Worm (Caenorhabditis elegans) whole organism, L3 larva: ENCODE measurements around the gene F09E5.3.

Experiments used
- R02D3.7 ChIP-seq: fragments of 150-350 bp; optimal IDR thresholded peaks from 2 replicates; lab custom pipeline; 2014; ENCODE audit warnings: missing biosample characterization, missing genetic modification characterization
- ZK546.5 ChIP-seq: sonication (generic microtip); optimal IDR thresholded peaks from 2 replicates; lab custom pipeline; 2017; ENCODE audit warnings: missing biosample characterization, missing genetic modification characterization
- aly-2 ChIP-seq: fragments of 150-350 bp; optimal IDR thresholded peaks from 2 replicates; lab custom pipeline; 2014; ENCODE audit warnings: missing biosample characterization, missing genetic modification characterization
- ceh-16 ChIP-seq: sonication (generic microtip); optimal IDR thresholded peaks from 2 replicates; lab custom pipeline; 2017; ENCODE audit warnings: missing biosample characterization, missing genetic modification characterization
- ceh-28 ChIP-seq: fragments of 150-350 bp; optimal IDR thresholded peaks from 2 replicates; lab custom pipeline; 2014; ENCODE audit warnings: missing biosample characterization, missing genetic modification reagents, missing genetic modification characterization
- daf-12 ChIP-seq: fragments of 150-350 bp; optimal IDR thresholded peaks from 2 replicates; lab custom pipeline; 2014; ENCODE audit warnings: missing biosample characterization, missing genetic modification reagents, missing genetic modification characterization
- egl-27 ChIP-seq: sonication (generic microtip); optimal IDR thresholded peaks from 4 replicates; lab custom pipeline; 2017; ENCODE audit warnings: missing biosample characterization, missing genetic modification reagents, missing genetic modification characterization
- elt-1 ChIP-seq: fragments of 150-350 bp; optimal IDR thresholded peaks from 2 replicates; lab custom pipeline; 2014; ENCODE audit warnings: missing biosample characterization, missing genetic modification characterization
- elt-2 ChIP-seq: sonication (generic microtip); optimal IDR thresholded peaks from 2 replicates; lab custom pipeline; 2016; ENCODE audit warnings: missing genetic modification reagents, mild to moderate bottlenecking, missing genetic modification characterization, missing compliant biosample characterization
- elt-3 ChIP-seq, 3 experiments: fragments of 150-350 bp in 1 of 3; sonication (generic microtip) in 2 of 3; optimal IDR thresholded peaks; 2 replicates in 2 of 3; 4 replicates in 1 of 3; lab custom pipeline; 2014 to 2017; ENCODE audit warnings: missing biosample characterization in 3 of 3, missing genetic modification characterization in 3 of 3
- fkh-10 ChIP-seq: sonication (generic microtip); optimal IDR thresholded peaks from 2 replicates; lab custom pipeline; 2017; ENCODE audit warnings: missing biosample characterization, missing genetic modification reagents, missing genetic modification characterization
- fos-1 ChIP-seq: fragments of 150-350 bp; optimal IDR thresholded peaks from 2 replicates; lab custom pipeline; 2014; ENCODE audit warnings: missing biosample characterization, missing genetic modification characterization
- hmg-11 ChIP-seq: sonication (generic microtip); optimal IDR thresholded peaks from 2 replicates; lab custom pipeline; 2016; ENCODE audit warnings: missing genetic modification characterization, missing compliant biosample characterization
- jun-1 ChIP-seq: fragments of 150-350 bp; optimal IDR thresholded peaks from 2 replicates; lab custom pipeline; 2014; ENCODE audit warnings: missing biosample characterization, missing genetic modification reagents, missing genetic modification characterization
- lin-15B ChIP-seq: fragments of 150-350 bp; optimal IDR thresholded peaks from 2 replicates; lab custom pipeline; 2014; ENCODE audit warnings: missing biosample characterization, missing genetic modification characterization
- lsy-12 ChIP-seq: sonication (generic microtip); optimal IDR thresholded peaks from 2 replicates; lab custom pipeline; 2016; ENCODE audit warnings: mild to moderate bottlenecking, missing genetic modification characterization, missing compliant biosample characterization
- mml-1 ChIP-seq: fragments of 150-350 bp; sonication (generic microtip); optimal IDR thresholded peaks from 3 replicates; lab custom pipeline; 2014; ENCODE audit warnings: missing biosample characterization, missing genetic modification characterization
- nfya-1 ChIP-seq: sonication (generic microtip); optimal IDR thresholded peaks from 2 replicates; lab custom pipeline; 2017; ENCODE audit warnings: missing genetic modification characterization, mild to moderate bottlenecking, missing compliant biosample characterization, antibody characterized with exemption, moderate library complexity; ENCODE audit not compliant: insufficient read depth
- nhr-11 ChIP-seq: fragments of 150-350 bp; optimal IDR thresholded peaks from 2 replicates; lab custom pipeline; 2014; ENCODE audit warnings: missing biosample characterization, missing genetic modification characterization
- nhr-12 ChIP-seq: fragments of 150-350 bp; optimal IDR thresholded peaks from 2 replicates; lab custom pipeline; 2014; ENCODE audit warnings: missing biosample characterization, missing genetic modification characterization
- nhr-23 ChIP-seq: fragments of 150-350 bp; optimal IDR thresholded peaks from 2 replicates; lab custom pipeline; 2014; ENCODE audit warnings: missing biosample characterization, missing genetic modification reagents, missing genetic modification characterization
- nhr-67 ChIP-seq: fragments of 150-350 bp; optimal IDR thresholded peaks from 2 replicates; lab custom pipeline; 2014; ENCODE audit warnings: missing biosample characterization, missing genetic modification characterization
- pha-4 ChIP-seq: fragments of 150-350 bp; optimal IDR thresholded peaks from 2 replicates; lab custom pipeline; 2014; ENCODE audit warnings: missing biosample characterization, missing genetic modification reagents, missing genetic modification characterization
- pqm-1 ChIP-seq: fragments of 150-350 bp; optimal IDR thresholded peaks from 2 replicates; lab custom pipeline; 2017; ENCODE audit warnings: missing biosample characterization, missing genetic modification characterization, inconsistent platforms
- skn-1 ChIP-seq: fragments of 150-350 bp; optimal IDR thresholded peaks from 2 replicates; lab custom pipeline; 2014; ENCODE audit warnings: missing biosample characterization, missing genetic modification characterization
- snpc-4 ChIP-seq: fragments of 150-350 bp; optimal IDR thresholded peaks from 2 replicates; lab custom pipeline; 2014; ENCODE audit warnings: missing biosample characterization, missing genetic modification characterization
- unc-39 ChIP-seq: sonication (generic microtip); optimal IDR thresholded peaks from 4 replicates; lab custom pipeline; 2017; ENCODE audit warnings: missing biosample characterization, missing genetic modification characterization
- unc-62 ChIP-seq: fragments of 150-350 bp; sonication (generic microtip); optimal IDR thresholded peaks from 4 replicates; lab custom pipeline; 2014; ENCODE audit warnings: missing biosample characterization, missing genetic modification reagents, missing genetic modification characterization
- ztf-11 ChIP-seq: fragments of 150-350 bp; optimal IDR thresholded peaks from 2 replicates; lab custom pipeline; 2014; ENCODE audit warnings: missing biosample characterization, missing genetic modification characterization
- ztf-4 ChIP-seq: fragments of 150-350 bp; optimal IDR thresholded peaks from 2 replicates; lab custom pipeline; 2014; ENCODE audit warnings: missing biosample characterization, missing genetic modification characterization

Gene F09E5.3

DNA sequence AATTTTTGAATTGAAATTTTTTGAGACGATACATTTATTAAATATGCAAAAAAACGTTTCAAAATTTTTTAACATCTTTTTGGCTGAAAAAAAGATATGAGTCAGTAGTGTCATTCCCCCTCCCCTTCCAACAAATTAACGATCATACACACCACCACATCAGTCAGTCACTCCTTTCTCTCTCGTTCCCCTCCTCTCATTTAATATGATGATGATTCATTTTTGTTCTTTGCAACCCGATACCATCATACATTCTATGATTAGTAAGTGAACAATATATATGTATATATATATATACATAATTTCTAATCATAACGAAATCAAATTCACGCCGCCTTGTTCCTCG, 36.3 kb upstream of the F09E5.3 start:
- TF ChIP-seq pha-4 (peak; percentile 38), elt-2 (tag; lab: Kevin White, UChicago) (peak; percentile 55), jun-1 (tag; lab: Kevin White, UChicago) (peak; percentile 2), fos-1 (tag; lab: Kevin White, UChicago) (peak; percentile 75), lin-15B (tag; lab: Kevin White, UChicago) (no peak), nhr-23 (tag; lab: Kevin White, UChicago) (no peak), nfya-1 (tag; lab: Kevin White, UChicago) (peak; percentile 7), ztf-4 (tag; lab: Kevin White, UChicago) (no peak)

DNA sequence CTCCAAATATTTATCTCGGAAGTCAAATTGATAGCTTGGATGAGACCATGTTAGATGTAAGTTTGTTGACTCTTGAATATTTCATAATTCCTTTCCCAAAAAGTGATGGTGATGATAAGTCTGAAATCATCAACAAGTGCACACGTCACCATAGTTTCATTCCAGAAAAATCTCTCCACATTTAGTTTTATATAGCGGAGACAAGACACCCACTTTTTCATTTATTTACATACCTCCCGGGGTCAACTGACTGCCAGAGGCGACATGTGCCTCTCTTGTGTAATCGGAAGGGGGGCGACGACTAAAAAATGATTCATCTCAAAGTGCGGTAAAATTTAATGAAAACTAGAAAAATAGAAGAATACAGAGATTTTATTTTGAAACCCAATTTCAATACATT, 35.5 kb upstream of the F09E5.3 start:
- TF ChIP-seq snpc-4 (tag; lab: Kevin White, UChicago) (peak; percentile 1), pqm-1 (peak; percentile 48), ztf-11 (tag; lab: Kevin White, UChicago) (no peak), nhr-12 (tag; lab: Kevin White, UChicago) (no peak), pha-4 (peak; percentile 98), elt-2 (tag; lab: Kevin White, UChicago) (peak; percentile 85), mml-1 (no peak), lin-15B (tag; lab: Kevin White, UChicago) (no peak), nhr-67 (tag; lab: Kevin White, UChicago) (no peak), egl-27 (tag; lab: Kevin White, UChicago) (no peak), jun-1 (tag; lab: Kevin White, UChicago) (peak; percentile 78), ceh-16 (tag; lab: Kevin White, UChicago) (no peak), elt-1 (tag; lab: Kevin White, UChicago) (no peak), nfya-1 (tag; lab: Kevin White, UChicago) (peak; percentile 31), nhr-11 (tag; lab: Kevin White, UChicago) (no peak), nhr-23 (tag; lab: Kevin White, UChicago) (no peak), fkh-10 (GFP tag; lab: Kevin White, UChicago) (no peak), skn-1 (tag; lab: Kevin White, UChicago) (peak; percentile 63)

DNA sequence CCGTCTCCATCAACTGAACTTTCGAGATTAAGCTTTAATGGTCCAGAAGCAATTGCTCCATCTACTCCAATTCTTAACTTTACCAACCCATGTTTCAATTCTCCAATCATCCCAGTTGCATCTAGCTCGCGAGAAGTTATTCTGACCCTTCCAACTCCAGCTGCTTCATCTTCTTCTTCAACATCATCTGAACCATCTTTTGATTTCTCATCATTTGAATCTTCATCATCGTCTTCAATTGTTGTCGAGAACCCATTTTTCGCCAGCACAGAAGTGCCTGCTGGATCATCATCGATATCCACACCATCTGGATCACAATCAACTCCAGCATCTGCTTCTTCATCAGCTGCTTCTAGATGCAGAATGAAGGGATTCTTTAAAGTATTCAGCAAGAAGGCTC, 34.2 kb upstream of the F09E5.3 start:
- TF ChIP-seq elt-2 (tag; lab: Kevin White, UChicago) (peak; percentile 2), R02D3.7 (tag; lab: Kevin White, UChicago) (no peak), nhr-12 (tag; lab: Kevin White, UChicago) (no peak)

DNA sequence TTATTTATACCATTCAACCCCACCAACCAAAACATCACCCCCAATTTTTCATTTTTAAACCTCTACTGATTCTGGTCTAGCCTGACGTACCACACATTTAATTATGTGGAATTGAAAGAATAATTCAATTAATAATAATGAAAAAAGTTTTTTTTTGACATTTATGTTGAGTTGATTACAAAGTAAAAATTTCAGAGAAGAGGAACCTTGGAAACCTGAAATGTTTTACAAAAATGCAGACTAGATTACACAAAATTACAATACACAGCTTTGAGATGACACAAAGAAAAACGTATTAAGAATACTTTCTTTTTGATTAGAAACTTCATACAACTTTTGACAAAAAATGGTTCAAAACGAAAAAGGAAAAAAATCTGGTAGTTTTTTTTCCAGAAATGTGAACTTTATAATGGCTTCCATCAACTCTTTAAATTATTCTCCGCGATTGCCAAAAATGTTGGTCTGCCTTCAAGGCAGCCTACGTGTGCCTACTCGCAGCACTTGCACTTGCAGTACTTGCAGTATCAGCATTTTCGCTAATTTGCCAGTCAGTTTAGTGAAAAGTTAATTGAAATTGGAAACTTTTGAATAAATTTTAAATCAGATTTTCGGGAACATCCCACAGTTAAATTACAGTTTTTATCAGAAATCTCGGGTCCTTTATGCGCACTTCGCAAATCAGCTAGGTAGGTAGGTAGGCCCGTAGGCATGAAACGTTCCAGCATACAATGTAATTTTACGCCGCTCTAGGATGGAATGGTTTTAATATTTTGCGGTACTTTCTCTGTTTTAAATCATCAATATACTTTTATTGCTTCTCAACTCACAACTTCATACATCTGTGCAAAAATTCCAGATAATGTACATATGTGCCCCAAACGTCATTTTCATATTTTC, 32.9 kb upstream of the F09E5.3 start:
- no peak for TF ChIP-seq aly-2
- TF ChIP-seq unc-39 (tag; lab: Kevin White, UChicago), result no peak
- no peak for TF ChIP-seq daf-12
- peak; percentile 12 for TF ChIP-seq fos-1 (tag; lab: Kevin White, UChicago)
- TF ChIP-seq jun-1 (tag; lab: Kevin White, UChicago), result peak; percentile 27
- no peak for TF ChIP-seq elt-3 (tag; optimal IDR thresholded peaks at IDR 0.05; lab: Kevin White, UChicago)
- peak; percentile 23 for TF ChIP-seq pha-4
- TF ChIP-seq lsy-12 (tag; lab: Kevin White, UChicago), result peak; percentile 40
- no peak for TF ChIP-seq snpc-4 (tag; lab: Kevin White, UChicago)
- no peak for TF ChIP-seq unc-62 (GFP tag; lab: Kevin White, UChicago)
- TF ChIP-seq ZK546.5 (tag; lab: Kevin White, UChicago), result no peak
- peak; percentile 8 for TF ChIP-seq ceh-28 (tag; lab: Kevin White, UChicago)
- TF ChIP-seq nhr-12 (tag; lab: Kevin White, UChicago), result no peak
- TF ChIP-seq nhr-67 (tag; lab: Kevin White, UChicago), result no peak
- no peak for TF ChIP-seq hmg-11 (tag; lab: Kevin White, UChicago)

DNA sequence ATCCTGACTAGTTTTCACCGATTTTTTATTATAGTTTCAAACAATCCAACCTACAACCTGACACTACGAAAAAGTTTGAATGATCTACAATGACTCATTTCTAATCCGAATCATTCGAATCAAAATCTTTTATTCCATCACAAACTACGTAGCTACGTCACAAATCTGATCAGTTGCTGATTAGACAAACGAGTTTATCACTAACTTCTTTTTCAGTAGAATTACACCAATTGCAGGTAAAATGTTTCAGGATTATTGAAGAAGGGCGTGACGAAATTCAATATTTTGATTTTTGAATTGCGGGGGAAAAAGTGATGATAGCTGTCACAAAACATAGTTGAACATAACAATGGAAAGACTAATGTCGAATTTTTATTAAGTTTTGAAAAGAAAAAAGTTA, 32.2 kb upstream of the F09E5.3 start:
- TF ChIP-seq unc-62 (GFP tag; lab: Kevin White, UChicago) (no peak), skn-1 (tag; lab: Kevin White, UChicago) (no peak)
